Fruit fly (Drosophila melanogaster) whole organism, embryonic: Measurements from ENCODE around the gene pHCl-2.
A peak's percentile ranks its signal among the peaks of the same experiment; 100 is the strongest.

Experiments
- Bgb ChIP-seq: fragments of 200-800 bp; sonication (Bioruptor generic); IDR thresholded peaks from 2 replicates; pipeline ENCODE4 v1.3.6; 2022; ENCODE audit warnings: missing biosample characterization, missing genetic modification characterization; ENCODE audit not compliant: partially characterized antibody
- CG10366 ChIP-seq: fragments of 200-800 bp; sonication (Bioruptor generic); IDR thresholded peaks from 2 replicates; pipeline ENCODE4 v1.3.6; 2022; ENCODE audit warnings: missing biosample characterization, missing genetic modification characterization
- CG10959 ChIP-seq: fragments of 200-800 bp; sonication (Bioruptor generic); IDR thresholded peaks from 2 replicates; pipeline ENCODE4 v1.3.6; 2022; ENCODE audit warnings: missing biosample characterization, missing genetic modification characterization
- CG11085 ChIP-seq: fragments of 200-800 bp; sonication (Bioruptor generic); IDR thresholded peaks from 2 replicates; pipeline ENCODE4 v1.3.6; 2022; ENCODE audit warnings: missing biosample characterization, missing genetic modification characterization
- CG11247 ChIP-seq: fragments of 200-800 bp; sonication (Bioruptor generic); IDR thresholded peaks from 2 replicates; pipeline ENCODE4 v1.3.6; 2022; ENCODE audit warnings: missing biosample characterization, missing genetic modification characterization
- CG11398 ChIP-seq: fragments of 200-800 bp; sonication (Bioruptor generic); optimal IDR thresholded peaks from 2 replicates; lab custom pipeline; 2016; ENCODE audit warnings: missing biosample characterization, missing genetic modification characterization
- CG11456 ChIP-seq: fragments of 200-800 bp; sonication (Bioruptor generic); IDR thresholded peaks from 3 replicates; pipeline ENCODE4 v1.3.6; 2022; ENCODE audit warnings: missing biosample characterization, missing genetic modification characterization
- CG11504 ChIP-seq: fragments of 200-800 bp; sonication (Bioruptor generic); optimal IDR thresholded peaks from 3 replicates; lab custom pipeline; 2019; ENCODE audit warnings: missing biosample characterization, mild to moderate bottlenecking, missing genetic modification characterization, moderate library complexity
- CG13287 ChIP-seq: fragments of 200-800 bp; sonication (Bioruptor generic); IDR thresholded peaks from 2 replicates; pipeline ENCODE4 v1.3.6; 2022; ENCODE audit warnings: missing biosample characterization, missing genetic modification characterization; ENCODE audit not compliant: partially characterized antibody
- CG15269 ChIP-seq: fragments of 200-800 bp; sonication (Bioruptor generic); optimal IDR thresholded peaks from 2 replicates; lab custom pipeline; 2018; ENCODE audit warnings: missing biosample characterization, mild to moderate bottlenecking, missing genetic modification characterization, moderate library complexity
- CG1602 ChIP-seq: fragments of 200-800 bp; sonication (Bioruptor generic); optimal IDR thresholded peaks from 3 replicates; lab custom pipeline; 2016; ENCODE audit warnings: missing biosample characterization, missing genetic modification characterization
- CG1603 ChIP-seq: fragments of 200-800 bp; sonication (Bioruptor generic); optimal IDR thresholded peaks from 2 replicates; lab custom pipeline; 2019; ENCODE audit warnings: missing biosample characterization, mild to moderate bottlenecking, missing genetic modification characterization, moderate library complexity
- CG16815 ChIP-seq: fragments of 200-800 bp; sonication (Bioruptor generic); optimal IDR thresholded peaks from 3 replicates; lab custom pipeline; 2017; ENCODE audit warnings: missing biosample characterization, mild to moderate bottlenecking, missing genetic modification characterization
- CG17802 ChIP-seq: fragments of 200-800 bp; sonication (Bioruptor generic); optimal IDR thresholded peaks from 2 replicates; lab custom pipeline; 2018; ENCODE audit warnings: missing biosample characterization, mild to moderate bottlenecking, missing genetic modification characterization, moderate library complexity
- CG3407 ChIP-seq: fragments of 200-800 bp; sonication (Bioruptor generic); optimal IDR thresholded peaks from 2 replicates; lab custom pipeline; 2018; ENCODE audit warnings: missing biosample characterization, mild to moderate bottlenecking, missing genetic modification characterization
- CG42726 ChIP-seq: fragments of 200-800 bp; sonication (Bioruptor generic); IDR thresholded peaks from 2 replicates; pipeline ENCODE4 v1.3.6; 2022; ENCODE audit warnings: missing biosample characterization, missing genetic modification characterization; ENCODE audit not compliant: partially characterized antibody
- CG4730 ChIP-seq: fragments of 200-800 bp; sonication (Bioruptor generic); IDR thresholded peaks from 2 replicates; pipeline ENCODE4 v1.3.6; 2022; ENCODE audit warnings: missing biosample characterization, missing genetic modification characterization
- CG7839 ChIP-seq: fragments of 200-800 bp; sonication (Bioruptor generic); optimal IDR thresholded peaks from 3 replicates; lab custom pipeline; 2018; ENCODE audit warnings: missing biosample characterization, mild to moderate bottlenecking, missing genetic modification characterization, moderate library complexity
- CG7987 ChIP-seq: fragments of 200-800 bp; sonication (Bioruptor generic); optimal IDR thresholded peaks from 2 replicates; lab custom pipeline; 2018; ENCODE audit warnings: missing biosample characterization, mild to moderate bottlenecking, missing genetic modification characterization, moderate library complexity
- CG8944 ChIP-seq: fragments of 200-800 bp; sonication (Bioruptor generic); optimal IDR thresholded peaks from 3 replicates; lab custom pipeline; 2016; ENCODE audit warnings: missing biosample characterization, missing genetic modification characterization
- CG9932 ChIP-seq: fragments of 200-800 bp; sonication (Bioruptor generic); IDR thresholded peaks from 2 replicates; pipeline ENCODE4 v1.3.6; 2022; ENCODE audit warnings: missing biosample characterization, missing genetic modification characterization
- D ChIP-seq, 2 experiments: fragments of 200-800 bp in 1 of 2; fragments of >200 bp in 1 of 2; sonication (Bioruptor generic) in 1 of 2; optimal IDR thresholded peaks; 2 replicates in 1 of 2; 3 replicates in 1 of 2; lab custom pipeline; 2017; ENCODE audit warnings: mild to moderate bottlenecking in 1 of 2, missing biosample characterization in 1 of 2, missing genetic modification characterization in 1 of 2, missing genetic modification reagents in 1 of 2
- Dip2 ChIP-seq: fragments of 200-800 bp; sonication (Bioruptor generic); IDR thresholded peaks from 2 replicates; pipeline ENCODE4 v1.3.6; 2022; ENCODE audit warnings: missing biosample characterization, missing genetic modification characterization
- Dref ChIP-seq: fragments of 200-800 bp; sonication (Bioruptor generic); IDR thresholded peaks from 2 replicates; pipeline ENCODE4 v1.3.6; 2022; ENCODE audit warnings: missing biosample characterization, missing genetic modification characterization
- Fer3 ChIP-seq: fragments of 200-800 bp; sonication (Bioruptor generic); optimal IDR thresholded peaks from 2 replicates; lab custom pipeline; 2018; ENCODE audit warnings: missing biosample characterization, mild to moderate bottlenecking, missing genetic modification characterization, moderate library complexity
- Lhr ChIP-seq: fragments of 200-800 bp; sonication (Bioruptor generic); optimal IDR thresholded peaks from 3 replicates; lab custom pipeline; 2017; ENCODE audit warnings: mild to moderate bottlenecking, missing biosample characterization, missing genetic modification reagents, missing genetic modification characterization
- Myb ChIP-seq: fragments of 200-800 bp; sonication (Bioruptor generic); optimal IDR thresholded peaks from 2 replicates; lab custom pipeline; 2016; ENCODE audit warnings: missing biosample characterization, missing genetic modification characterization
- NC2β ChIP-seq: fragments of 200-800 bp; sonication (Bioruptor generic); optimal IDR thresholded peaks from 2 replicates; lab custom pipeline; 2016; ENCODE audit warnings: missing biosample characterization, missing genetic modification characterization
- Nf-YA ChIP-seq: fragments of 200-800 bp; sonication (Bioruptor generic); IDR thresholded peaks from 2 replicates; pipeline ENCODE4 v1.3.6; 2022; ENCODE audit warnings: missing biosample characterization, missing genetic modification characterization
- Oli ChIP-seq: fragments of 200-800 bp; sonication (Bioruptor generic); optimal IDR thresholded peaks from 2 replicates; lab custom pipeline; 2018; ENCODE audit warnings: missing biosample characterization, mild to moderate bottlenecking, missing genetic modification characterization, moderate library complexity
- Ravus ChIP-seq: fragments of 200-800 bp; sonication (Bioruptor generic); IDR thresholded peaks from 2 replicates; pipeline ENCODE4 v1.3.6; 2022; ENCODE audit warnings: missing biosample characterization, missing genetic modification characterization
- Sin3A ChIP-seq: fragments of >200 bp; optimal IDR thresholded peaks from 2 replicates; lab custom pipeline; 2018
- Xrp1 ChIP-seq: fragments of 200-800 bp; sonication (Bioruptor generic); IDR thresholded peaks from 2 replicates; pipeline ENCODE4 v1.3.6; 2022; ENCODE audit warnings: missing biosample characterization, missing genetic modification characterization
- ara ChIP-seq: fragments of 200-800 bp; sonication (Bioruptor generic); IDR thresholded peaks from 2 replicates; pipeline ENCODE4 v1.3.6; 2022; ENCODE audit warnings: missing biosample characterization, missing genetic modification characterization
- bsh ChIP-seq, 2 experiments: fragments of 200-800 bp; sonication (Bioruptor generic); optimal IDR thresholded peaks; 2 replicates each; lab custom pipeline; 2017 to 2018; ENCODE audit warnings: mild to moderate bottlenecking in 2 of 2, missing biosample characterization in 2 of 2, missing genetic modification characterization in 2 of 2, moderate library complexity in 1 of 2
- chm ChIP-seq: fragments of 200-800 bp; sonication (Bioruptor generic); IDR thresholded peaks from 2 replicates; pipeline ENCODE4 v1.3.6; 2022; ENCODE audit warnings: missing biosample characterization, missing genetic modification characterization
- en ChIP-seq: fragments of 200-800 bp; sonication (Bioruptor generic); optimal IDR thresholded peaks from 2 replicates; lab custom pipeline; 2016; ENCODE audit warnings: missing biosample characterization, missing genetic modification characterization
- ham ChIP-seq: fragments of 200-800 bp; sonication (Bioruptor generic); IDR thresholded peaks from 2 replicates; pipeline ENCODE4 v1.3.6; 2022; ENCODE audit warnings: missing biosample characterization, missing genetic modification characterization
- inv ChIP-seq: fragments of 200-800 bp; sonication (Bioruptor generic); IDR thresholded peaks from 2 replicates; pipeline ENCODE4 v1.3.6; 2022; ENCODE audit warnings: missing biosample characterization, missing genetic modification characterization; ENCODE audit not compliant: partially characterized antibody
- kah ChIP-seq: fragments of 200-800 bp; sonication (Bioruptor generic); optimal IDR thresholded peaks from 2 replicates; lab custom pipeline; 2018; ENCODE audit warnings: missing biosample characterization, mild to moderate bottlenecking, missing genetic modification characterization
- knrl ChIP-seq: fragments of 200-800 bp; sonication (Bioruptor generic); IDR thresholded peaks from 3 replicates; pipeline ENCODE4 v1.3.6; 2022; ENCODE audit warnings: missing biosample characterization, missing genetic modification characterization; ENCODE audit not compliant: partially characterized antibody
- oc ChIP-seq: fragments of 200-800 bp; sonication (Bioruptor generic); optimal IDR thresholded peaks from 2 replicates; lab custom pipeline; 2018; ENCODE audit warnings: missing biosample characterization, mild to moderate bottlenecking, missing genetic modification characterization, moderate library complexity
- odd ChIP-seq: fragments of 200-800 bp; sonication (Bioruptor generic); optimal IDR thresholded peaks from 2 replicates; lab custom pipeline; 2017; ENCODE audit warnings: missing biosample characterization, mild to moderate bottlenecking, missing genetic modification characterization
- pan ChIP-seq, 4 experiments: fragments of >200 bp in 3 of 4; fragments of 200-800 bp in 1 of 4; sonication (Bioruptor generic) in 1 of 4; optimal IDR thresholded peaks in 3 of 4; IDR thresholded peaks in 1 of 4; 2 replicates each; pipeline versions ENCODE4 v1.3.6 to Lab custom; 2017 to 2022; ENCODE audit warnings: missing biosample characterization in 2 of 4, missing genetic modification characterization in 2 of 4, mixed read lengths in 1 of 4
- pum ChIP-seq: fragments of 200-800 bp; sonication (Bioruptor generic); optimal IDR thresholded peaks from 2 replicates; lab custom pipeline; 2016; ENCODE audit warnings: missing biosample characterization, missing genetic modification characterization
- repo ChIP-seq: fragments of 200-800 bp; sonication (Bioruptor generic); optimal IDR thresholded peaks from 2 replicates; lab custom pipeline; 2016; ENCODE audit warnings: missing biosample characterization, missing genetic modification characterization
- sens ChIP-seq: fragments of 200-800 bp; sonication (Bioruptor generic); peaks from one replicate; lab custom pipeline; 2016; ENCODE audit warnings: missing biosample characterization, missing genetic modification characterization
- sima ChIP-seq: fragments of 200-800 bp; sonication (Bioruptor generic); optimal IDR thresholded peaks from 2 replicates; lab custom pipeline; 2016; ENCODE audit warnings: missing biosample characterization, missing genetic modification characterization
- stwl ChIP-seq: fragments of 200-800 bp; sonication (Bioruptor generic); optimal IDR thresholded peaks from 3 replicates; lab custom pipeline; 2018; ENCODE audit warnings: missing biosample characterization, mild to moderate bottlenecking, missing genetic modification characterization, moderate library complexity
- toy ChIP-seq: fragments of 200-800 bp; sonication (Bioruptor generic); IDR thresholded peaks from 2 replicates; pipeline ENCODE4 v1.3.6; 2022; ENCODE audit warnings: missing biosample characterization, missing genetic modification characterization

Gene pHCl-2

DNA sequence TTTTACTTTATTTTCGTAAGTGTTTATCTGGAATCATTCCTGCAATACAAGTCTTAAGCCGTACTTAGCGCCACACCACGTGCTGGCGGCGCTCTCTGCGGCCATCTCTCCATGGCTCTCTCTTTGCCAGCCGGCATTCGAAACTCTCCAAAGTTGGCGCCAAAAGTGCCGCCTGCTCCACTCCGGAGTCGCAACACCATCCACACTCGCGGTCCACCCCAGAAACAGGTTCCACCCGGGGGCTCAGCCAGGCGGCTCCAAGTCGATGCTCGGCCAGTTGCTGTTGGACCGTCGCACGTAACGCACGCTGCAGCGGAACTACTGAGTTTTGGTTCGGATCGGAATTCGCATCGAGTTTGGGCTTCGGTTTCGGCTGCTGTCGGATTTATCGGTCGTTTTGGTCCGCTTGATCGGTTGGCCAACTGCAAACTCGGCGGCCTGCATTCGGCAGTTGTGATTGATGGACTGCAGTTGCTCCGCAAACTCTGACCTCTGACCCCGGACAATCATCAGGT lies 5.8 kb upstream of the pHCl-2 start, which contains the start of gene CG34347 (continued):
- TF ChIP-seq bsh (GFP tag; optimal IDR thresholded peaks at IDR 0.05; lab: Kevin White, UChicago) (peak in 1 of 2 experiments; percentile 2), CG3407 (GFP tag; lab: Kevin White, UChicago) (no peak), Dip2 (GFP tag; lab: Robert Waterston, UW) (no peak), Sin3A (lab: Kevin White, UChicago) (no peak), repo (GFP tag; lab: Kevin White, UChicago) (no peak), CG13287 (GFP tag; lab: Robert Waterston, UW) (no peak; the same call in 1 of the 2 replicates), CG11504 (tag; lab: Kevin White, UChicago) (no peak), Ravus (GFP tag; lab: Robert Waterston, UW) (no peak), CG42726 (GFP tag; lab: Robert Waterston, UW) (peak; percentile 82), CG4730 (GFP tag; lab: Robert Waterston, UW) (no peak), Nf-YA (GFP tag; lab: Robert Waterston, UW) (no peak), en (GFP tag; lab: Kevin White, UChicago) (no peak), Dref (GFP tag; lab: Robert Waterston, UW) (0 out of 2 replicates have a peak, but pooled peaks have one; percentile 10), ham (GFP tag; lab: Robert Waterston, UW) (no peak), Myb (GFP tag; lab: Kevin White, UChicago) (no peak), NC2β (no peak), CG8944 (no peak), Lhr (GFP tag; lab: Kevin White, UChicago) (no peak), oc (tag; lab: Kevin White, UChicago) (peak; percentile 42), CG10366 (GFP tag; lab: Robert Waterston, UW) (no peak), knrl (GFP tag; lab: Robert Waterston, UW) (no peak), kah (GFP tag; lab: Kevin White, UChicago) (no peak), CG11247 (no peak), pan (optimal IDR thresholded peaks at IDR 0.05; lab: Kevin White, UChicago) (no peak), pan (GFP tag; optimal IDR thresholded peaks at IDR 0.05 in 1 of 2, IDR thresholded peaks at IDR 0.05 in 1 of 2) (peak in 1 of 2 experiments; percentile 48), CG16815 (GFP tag; lab: Kevin White, UChicago) (no peak), ara (GFP tag; lab: Robert Waterston, UW) (peak; percentile 19; the same call in 1 of the 2 replicates), CG10959 (GFP tag; lab: Robert Waterston, UW) (no peak), Bgb (peak; percentile 69; the same call in 1 of the 2 replicates), D (optimal IDR thresholded peaks at IDR 0.05; lab: Kevin White, UChicago) (no peak), D (GFP tag; optimal IDR thresholded peaks at IDR 0.05; lab: Kevin White, UChicago) (no peak), CG7839 (no peak), odd (peak; percentile 11), Oli (no peak), CG1603 (no peak), CG11456 (GFP tag; lab: Robert Waterston, UW) (no peak), Xrp1 (GFP tag; lab: Robert Waterston, UW) (no peak), CG17802 (tag; lab: Kevin White, UChicago) (no peak), CG15269 (tag; lab: Kevin White, UChicago) (no peak), CG9932 (GFP tag; lab: Robert Waterston, UW) (no peak), sima (GFP tag; lab: Kevin White, UChicago) (no peak), pum (no peak), toy (GFP tag; lab: Robert Waterston, UW) (no peak), CG11085 (GFP tag; lab: Robert Waterston, UW) (no peak), sens (GFP tag; lab: Kevin White, UChicago) (peak; percentile 86), inv (GFP tag; lab: Robert Waterston, UW) (no peak), chm (GFP tag; lab: Robert Waterston, UW) (peak; percentile 88; the same call in 1 of the 2 replicates), CG7987 (GFP tag; lab: Kevin White, UChicago) (peak; percentile 17), CG1602 (no peak), stwl (tag; lab: Kevin White, UChicago) (peak; percentile 9), Fer3 (tag; lab: Kevin White, UChicago) (peak; percentile 12), CG11398 (GFP tag; lab: Kevin White, UChicago) (no peak)
